Fruit fly (Drosophila melanogaster) whole organism: ENCODE measurements around the gene Dys.

Source experiments
- CG8478 ChIP-seq: fragments of >200 bp; optimal IDR thresholded peaks from 2 replicates; lab custom pipeline; 2018; ENCODE audit warnings: inconsistent platforms
- Dll ChIP-seq: fragments of >200 bp; optimal IDR thresholded peaks from 2 replicates; lab custom pipeline; 2017
- EcR ChIP-seq, 2 experiments: fragments of >200 bp; optimal IDR thresholded peaks; 2 replicates each; lab custom pipeline; 2017; ENCODE audit warnings: missing biosample characterization in 2 of 2, missing genetic modification characterization in 2 of 2, missing genetic modification reagents in 2 of 2
- pan ChIP-seq: fragments of >200 bp; optimal IDR thresholded peaks from 2 replicates; lab custom pipeline; 2017
- psq ChIP-seq: fragments of >200 bp; optimal IDR thresholded peaks from 2 replicates; lab custom pipeline; 2017
- usp ChIP-seq: fragments of >200 bp; optimal IDR thresholded peaks from 2 replicates; lab custom pipeline; 2017; ENCODE audit warnings: missing biosample characterization, missing genetic modification characterization, mixed read lengths

DNA sequence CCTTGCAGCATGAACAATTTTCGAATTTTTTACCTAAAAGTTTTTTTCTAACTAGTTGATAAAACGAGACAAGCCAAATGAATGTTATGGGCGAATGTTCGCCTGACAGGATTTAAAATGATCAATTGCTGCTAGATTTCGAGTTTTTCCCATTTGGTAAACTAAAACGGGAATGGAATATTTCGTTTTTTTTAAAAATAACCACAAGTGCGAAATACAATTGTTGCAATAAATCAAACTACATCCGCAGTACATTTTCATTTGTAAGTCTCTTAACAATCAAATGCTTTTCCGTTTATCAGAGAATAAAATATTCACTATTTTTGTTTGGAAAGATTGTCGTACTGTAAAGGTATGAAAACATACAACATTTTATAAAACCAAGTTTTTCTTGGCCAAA, 35.8 kb upstream of the Dys start, which contains the start of gene CG3517:
- TF ChIP-seq CG8478 (lab: Kevin White, UChicago) (no peak), usp (GFP tag; lab: Kevin White, UChicago) (no peak), psq (lab: Kevin White, UChicago) (no peak), Dll (no peak), EcR (GFP tag; optimal IDR thresholded peaks at IDR 0.05; lab: Kevin White, UChicago) (no peak), pan (no peak)
